Fruit fly (Drosophila melanogaster): Measurements from ENCODE around the gene CG6287.
A peak's percentile ranks its signal among the peaks of the same experiment; 100 is the strongest.

The CG6287 gene

DNA sequence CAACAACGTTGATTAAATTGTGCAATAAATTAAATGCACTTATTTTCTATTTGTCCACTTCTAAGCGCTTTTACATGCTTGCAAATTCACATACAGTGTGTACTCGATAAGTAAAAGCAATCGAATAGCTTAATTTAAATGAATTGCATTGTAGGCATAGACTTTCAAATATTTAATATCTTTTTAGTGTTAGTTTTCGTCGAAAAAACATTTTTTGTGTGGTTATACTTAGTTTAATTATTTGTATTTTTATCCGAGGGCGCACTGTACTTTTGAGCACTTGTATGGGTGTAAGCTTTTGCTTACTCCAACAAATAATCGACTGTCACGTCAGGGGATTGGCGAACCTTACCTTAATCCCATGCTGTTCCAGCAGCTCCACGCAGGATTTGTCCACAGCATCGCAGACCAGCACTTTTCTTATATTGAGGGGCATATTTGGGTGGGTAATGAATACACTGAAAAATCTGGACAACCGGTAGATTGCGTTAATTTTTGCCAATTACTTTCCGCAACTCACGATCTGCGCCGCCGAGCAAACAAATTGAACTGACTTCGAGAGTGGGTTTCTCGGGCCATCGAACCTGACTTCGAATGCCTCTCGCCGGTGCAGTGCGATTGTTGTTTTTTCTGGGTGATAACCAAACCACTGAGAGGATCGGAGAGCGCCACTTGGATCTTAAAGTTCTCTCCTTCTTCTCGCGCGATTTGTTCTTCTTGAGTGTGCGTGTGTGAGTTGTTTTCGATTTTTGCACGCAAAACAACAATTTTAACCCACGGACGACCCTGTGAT, at the start of gene CG6287:
Gene CG6287 (minus strand): TSS at position 556 of the 793 bp plus-strand sequence.
- TF ChIP-seq CG17801 (GFP tag; optimal IDR thresholded peaks at IDR 0.05; ENCODE audit: partially characterized antibody): peak; percentile 99

DNA sequence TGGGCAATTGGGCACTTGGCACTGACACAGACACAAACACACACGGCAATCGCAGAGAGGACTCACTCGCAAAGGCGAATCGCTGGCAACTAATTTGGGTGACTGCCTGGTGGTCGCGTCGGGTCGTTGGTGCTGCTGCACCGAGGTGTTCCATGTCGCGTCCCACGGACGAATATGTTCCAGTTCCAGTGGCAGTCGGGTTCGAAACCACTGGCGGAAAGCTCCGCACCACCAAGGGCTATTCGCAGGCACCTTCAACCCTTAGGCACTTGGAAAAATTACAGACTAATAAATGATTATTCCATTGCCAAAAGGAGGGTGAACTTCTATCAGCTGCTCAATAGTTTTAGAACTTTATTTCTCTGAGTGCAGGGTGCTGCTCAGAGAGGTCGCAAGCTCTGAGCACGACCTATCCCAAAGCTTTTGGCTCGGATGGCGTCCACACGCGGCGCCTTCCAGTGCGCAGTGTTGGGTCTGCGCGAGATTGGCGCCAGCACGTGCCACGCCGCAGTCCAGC, 48.0 kb upstream of the CG6287 start, which contains the start of gene Ca-beta:
Gene Ca-beta (minus strand): TSS at position 51 of the 517 bp plus-strand sequence.
- no peak for TF ChIP-seq CG17801 (GFP tag; optimal IDR thresholded peaks at IDR 0.05; ENCODE audit: partially characterized antibody)

DNA sequence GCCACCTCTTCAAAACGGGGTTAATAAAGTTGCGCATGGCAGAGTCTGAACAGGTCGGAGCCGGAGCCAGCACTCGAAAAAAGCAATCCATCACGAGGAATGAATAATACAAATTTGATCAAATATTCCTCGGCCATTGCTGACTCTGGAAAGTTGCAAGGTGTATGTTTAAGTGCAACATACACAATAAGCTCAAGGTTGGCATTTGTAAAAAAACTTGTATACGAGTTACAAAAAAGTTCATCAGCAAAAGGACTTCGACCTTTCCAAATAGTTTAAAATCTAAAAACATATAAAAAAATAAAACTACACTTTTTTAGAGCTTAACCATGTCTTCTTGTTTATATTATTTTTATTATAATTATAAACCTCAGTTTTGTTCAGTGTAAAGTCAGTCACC, 45.2 kb upstream of the CG6287 start:
- no peak for TF ChIP-seq CG17801 (GFP tag; optimal IDR thresholded peaks at IDR 0.05; ENCODE audit: partially characterized antibody)

DNA sequence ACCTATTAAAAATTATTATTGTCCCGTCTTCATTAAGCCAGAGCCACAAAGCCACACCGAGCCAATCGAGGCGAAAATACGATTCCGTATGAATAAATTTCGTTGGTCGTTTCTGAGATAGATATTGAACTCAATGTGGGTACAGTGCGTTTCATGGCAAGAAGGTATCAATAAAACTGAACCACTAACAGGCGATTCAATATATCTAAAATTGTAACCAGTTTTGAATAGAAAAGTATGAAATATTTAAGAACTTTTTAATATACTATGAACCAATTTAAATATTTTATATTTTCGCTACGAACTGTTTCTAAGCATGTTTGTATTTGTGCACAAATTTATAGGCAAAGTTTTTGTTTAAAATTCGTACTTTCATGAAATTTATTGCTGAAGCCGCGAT, 43.5 kb upstream of the CG6287 start:
- TF ChIP-seq CG17801 (GFP tag; optimal IDR thresholded peaks at IDR 0.05; ENCODE audit: partially characterized antibody): no peak

dm6 chr2L:11196781-11197180, 41.3 kb upstream of the CG6287 start:
- no peak for TF ChIP-seq CG17801 (GFP tag; optimal IDR thresholded peaks at IDR 0.05; ENCODE audit: partially characterized antibody)

dm6 chr2L:11196219-11196618, 40.7 kb upstream of the CG6287 start:
- TF ChIP-seq CG17801 (GFP tag; optimal IDR thresholded peaks at IDR 0.05; ENCODE audit: partially characterized antibody): no peak

- no peak for TF ChIP-seq CG17801 (GFP tag; optimal IDR thresholded peaks at IDR 0.05; ENCODE audit: partially characterized antibody)
Observed at dm6 chr2L:11192691-11193090, 37.2 kb upstream of the CG6287 start.

- no peak for TF ChIP-seq CG17801 (GFP tag; optimal IDR thresholded peaks at IDR 0.05; ENCODE audit: partially characterized antibody)
Observed at dm6 chr2L:11190165-11190564, 34.6 kb upstream of the CG6287 start.

DNA sequence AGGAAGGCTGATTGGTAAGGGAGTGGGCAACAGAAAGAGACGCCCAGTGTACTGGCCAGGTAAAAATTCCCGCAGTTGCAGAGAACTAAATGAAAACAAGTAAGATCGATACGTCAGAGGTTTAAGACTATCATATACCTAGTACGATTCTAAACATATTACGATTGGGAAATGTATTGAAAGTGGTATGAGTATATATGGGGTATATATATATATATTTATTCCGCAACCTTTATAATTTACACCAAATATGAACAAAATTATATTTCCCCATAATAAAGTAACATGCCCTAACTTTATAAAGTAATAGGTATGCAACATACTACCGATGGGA, 33.6 kb upstream of the CG6287 start:
- TF ChIP-seq CG17801 (GFP tag; optimal IDR thresholded peaks at IDR 0.05; ENCODE audit: partially characterized antibody): no peak

DNA sequence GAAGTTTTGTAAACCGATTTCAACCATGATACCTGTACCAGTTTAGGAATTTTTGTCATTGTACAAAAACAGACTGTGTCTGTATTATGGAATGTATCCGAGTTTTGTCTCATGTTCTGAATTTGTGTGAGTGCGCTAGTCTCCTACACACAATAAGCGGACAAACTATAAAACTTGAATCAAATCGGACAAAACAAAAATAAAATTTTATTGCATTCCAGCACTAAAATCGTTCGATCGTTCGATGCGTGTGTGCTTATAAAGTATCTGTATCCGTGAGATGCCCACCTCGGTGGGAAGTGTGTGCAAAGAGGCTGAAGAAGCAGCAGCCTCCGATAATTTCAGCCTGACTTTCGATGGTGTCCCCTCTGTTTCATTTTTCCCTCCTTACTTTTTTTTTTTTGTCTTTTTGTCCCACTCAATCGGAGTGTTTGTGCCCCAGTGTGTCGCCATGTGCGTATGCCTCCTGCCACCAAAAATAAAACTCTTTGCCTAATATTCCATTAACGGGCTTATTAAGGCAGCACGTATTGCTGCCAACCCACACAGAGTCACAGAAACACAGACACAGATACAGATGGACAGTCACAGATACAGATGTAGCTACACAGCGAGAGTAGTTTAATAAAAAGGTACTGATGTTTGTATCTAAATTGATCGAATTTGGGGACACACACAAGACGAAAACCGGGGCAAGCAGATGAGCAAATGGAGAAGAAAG, 33.0 kb upstream of the CG6287 start:
- no peak for TF ChIP-seq CG17801 (GFP tag; optimal IDR thresholded peaks at IDR 0.05; ENCODE audit: partially characterized antibody)

dm6 chr2L:11184144-11184543, 28.6 kb upstream of the CG6287 start:
- no peak for TF ChIP-seq CG17801 (GFP tag; optimal IDR thresholded peaks at IDR 0.05; ENCODE audit: partially characterized antibody)

DNA sequence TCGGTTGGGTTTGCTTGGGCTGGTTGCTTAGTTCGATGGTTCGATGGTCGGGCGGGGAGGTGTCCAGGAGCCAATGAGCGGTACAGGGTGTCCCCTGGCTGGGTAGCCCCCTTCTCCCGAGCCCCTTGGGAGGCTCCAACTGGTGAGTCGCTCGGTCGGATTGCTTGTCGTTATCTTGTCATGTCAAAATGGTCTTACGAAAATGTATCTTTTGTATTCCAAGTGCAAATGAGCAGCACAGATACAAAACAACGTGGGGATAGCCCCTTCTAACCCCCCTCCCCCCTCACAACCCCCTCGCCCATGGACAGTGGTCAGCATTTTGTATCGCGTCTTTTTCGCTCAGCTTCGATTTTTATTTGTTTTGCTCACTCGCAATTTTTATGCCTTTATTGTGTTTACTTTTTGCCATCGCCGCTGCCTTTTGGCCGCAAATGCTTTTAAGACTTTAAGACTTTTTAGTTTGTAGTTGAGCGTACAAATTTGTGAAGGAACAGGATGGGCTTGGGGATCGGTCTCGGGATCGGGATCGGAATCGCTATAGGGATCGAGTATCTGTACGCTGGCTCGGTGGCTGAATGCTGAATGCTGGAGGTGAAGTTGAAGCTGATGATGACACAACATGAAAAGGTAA, 27.2 kb upstream of the CG6287 start:
- TF ChIP-seq CG17801 (GFP tag; optimal IDR thresholded peaks at IDR 0.05; ENCODE audit: partially characterized antibody): no peak

- TF ChIP-seq CG17801 (GFP tag; optimal IDR thresholded peaks at IDR 0.05; ENCODE audit: partially characterized antibody): no peak
Observed at dm6 chr2L:11182148-11182593, 26.6 kb upstream of the CG6287 start.

DNA sequence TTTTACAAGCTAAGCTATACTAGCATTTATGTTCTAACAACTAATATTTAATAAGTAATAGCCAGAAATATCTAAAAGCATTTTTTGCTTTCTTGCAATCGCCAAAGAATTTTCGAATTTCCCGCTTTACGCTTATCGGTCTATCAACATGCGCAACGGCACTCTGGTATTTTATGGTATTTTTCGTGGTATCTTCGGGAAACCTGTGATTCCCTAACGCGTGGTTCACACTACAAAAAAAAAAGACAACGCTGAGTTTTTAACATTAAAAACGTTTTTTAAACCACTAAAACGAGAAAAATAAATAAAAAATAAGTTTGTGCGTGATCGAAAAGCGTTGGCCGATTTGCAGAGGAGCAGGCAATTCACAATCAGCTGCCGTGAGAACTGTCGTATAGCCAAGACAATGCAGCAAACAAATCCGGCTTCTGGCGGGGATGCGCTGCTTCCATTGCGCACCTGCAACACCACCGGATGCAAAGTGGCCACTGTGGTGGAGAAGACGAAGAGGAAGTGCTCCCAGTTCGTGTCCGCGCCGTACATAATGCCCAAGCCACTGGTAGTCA, 23.4 kb upstream of the CG6287 start, which contains the start of gene Boh2:
Gene Boh2 (plus strand): TSS at position 207 of the 566 bp plus-strand sequence.
- TF ChIP-seq CG17801 (GFP tag; optimal IDR thresholded peaks at IDR 0.05; ENCODE audit: partially characterized antibody): peak; percentile 50

DNA sequence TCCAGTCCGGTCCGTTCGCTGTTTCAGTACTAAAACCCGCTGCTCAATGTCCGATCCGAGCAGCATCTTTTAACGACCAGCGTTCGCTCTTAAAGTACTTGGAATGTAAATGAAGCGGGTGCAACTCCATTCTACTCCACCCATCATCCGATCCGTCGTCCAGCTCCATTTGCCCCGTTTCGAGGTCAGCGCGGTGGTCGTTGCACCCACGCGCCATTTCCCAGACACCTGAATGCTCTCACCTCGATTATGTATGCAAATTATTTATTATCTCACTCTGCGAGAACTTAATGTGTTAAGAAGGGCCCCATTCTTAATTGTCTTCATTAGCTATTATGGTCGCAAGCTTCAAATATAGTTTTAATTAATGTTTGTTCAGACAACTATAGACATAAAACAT, 22.8 kb upstream of the CG6287 start:
- no peak for TF ChIP-seq CG17801 (GFP tag; optimal IDR thresholded peaks at IDR 0.05; ENCODE audit: partially characterized antibody)

All from ovary, adult (tissue).